Worm (Caenorhabditis elegans) whole organism, late embryonic: ENCODE measurements around the gene Y51H4A.24.

Experiments used
- ceh-19 ChIP-seq: fragments of 200-800 bp; sonication (Bioruptor generic); optimal IDR thresholded peaks from 2 replicates; lab custom pipeline; 2018; ENCODE audit warnings: mild to moderate bottlenecking, missing genetic modification characterization, missing compliant biosample characterization
- elt-2 ChIP-seq: sonication (generic microtip); optimal IDR thresholded peaks from 2 replicates; lab custom pipeline; 2016; ENCODE audit warnings: missing genetic modification reagents, missing genetic modification characterization, missing compliant biosample characterization
- pqm-1 ChIP-seq: sonication (generic microtip); optimal IDR thresholded peaks from 2 replicates; lab custom pipeline; 2016; ENCODE audit warnings: missing genetic modification characterization, missing compliant biosample characterization
- sox-4 ChIP-seq: sonication (generic microtip); optimal IDR thresholded peaks from 2 replicates; lab custom pipeline; 2017; ENCODE audit warnings: mild to moderate bottlenecking, missing genetic modification characterization, inconsistent platforms, missing compliant biosample characterization
- tbx-2 ChIP-seq: sonication (generic microtip); optimal IDR thresholded peaks from 2 replicates; lab custom pipeline; 2016; ENCODE audit warnings: missing genetic modification characterization, missing compliant biosample characterization
- unc-3 ChIP-seq, 2 experiments: fragments of 200-800 bp in 1 of 2; sonication (Bioruptor generic) in 1 of 2; sonication (generic microtip) in 1 of 2; conservative IDR thresholded peaks in 1 of 2; optimal IDR thresholded peaks in 1 of 2; 2 replicates each; pipeline versions ENCODE4 v1.3.6 to Lab custom; 2016 to 2022; ENCODE audit warnings: missing compliant biosample characterization in 2 of 2, missing genetic modification characterization in 2 of 2, missing genetic modification reagents in 1 of 2

- TF ChIP-seq ceh-19 (GFP tag; lab: Kevin White, UChicago) (no peak), elt-2 (no peak), pqm-1 (no peak), sox-4 (tag; lab: Kevin White, UChicago) (no peak), tbx-2 (tag; lab: Kevin White, UChicago) (no peak), unc-3 (GFP tag; conservative IDR thresholded peaks at IDR 0.05; lab: Robert Waterston, UW) (no peak), unc-3 (tag; optimal IDR thresholded peaks at IDR 0.05; lab: Kevin White, UChicago) (no peak)
These were observed 46.1 kb downstream of the Y51H4A.24 start, which contains the start of gene Y51H4A.941 for ce11 chrIV:16694567-16694966.
